Worm (Caenorhabditis elegans): ENCODE data around the gene kin-18.

The kin-18 gene

DNA sequence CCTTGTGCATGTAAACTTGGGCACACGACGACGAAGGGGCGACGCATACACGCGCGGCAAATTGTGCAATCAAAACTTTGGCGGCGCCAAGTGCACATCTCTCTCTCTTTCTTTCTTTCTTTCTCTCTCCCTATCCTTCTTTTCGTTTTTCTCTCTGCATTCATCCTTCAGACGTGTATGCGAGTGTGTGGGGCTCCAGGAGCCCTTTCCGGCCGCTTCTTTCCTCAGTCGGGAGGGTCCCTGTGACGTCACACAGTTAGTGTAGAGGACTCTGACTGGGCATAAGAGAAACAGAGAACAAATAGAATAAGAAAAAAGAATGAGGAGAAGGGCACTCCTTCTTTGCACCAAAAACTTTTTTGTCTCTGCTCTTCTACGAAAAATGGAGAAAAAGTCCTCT lies 19.0 kb downstream of the kin-18 start (continued):
- TF ChIP-seq ceh-63 (GFP tag; optimal IDR thresholded peaks at IDR 0.05) (no peak), irx-1 (tag; optimal IDR thresholded peaks at IDR 0.05) (peak; percentile 57), lin-35 (GFP tag; optimal IDR thresholded peaks at IDR 0.05) (peak in 1 of 2 experiments; percentile 53), lir-3 (tag; optimal IDR thresholded peaks at IDR 0.05; ENCODE audit: poor library complexity) (peak; percentile 2), isw-1 (GFP tag; IDR thresholded peaks at IDR 0.05) (peak; percentile 47; the same call in 1 of the 2 replicates), sox-4 (tag; optimal IDR thresholded peaks at IDR 0.05) (no peak), mep-1 (tag; optimal IDR thresholded peaks at IDR 0.05) (peak; percentile 68), tbx-2 (tag; optimal IDR thresholded peaks at IDR 0.05) (peak; percentile 77), nhr-76 (tag; optimal IDR thresholded peaks at IDR 0.05) (no peak), unc-30 (tag; optimal IDR thresholded peaks at IDR 0.05) (no peak), ztf-4 (tag; optimal IDR thresholded peaks at IDR 0.05) (peak; percentile 65), nhr-28 (tag; optimal IDR thresholded peaks at IDR 0.05) (no peak), nhr-47 (tag; optimal IDR thresholded peaks at IDR 0.05) (peak; percentile 69), mdl-1 (tag; optimal IDR thresholded peaks at IDR 0.05) (peak in 1 of 2 experiments; percentile 57), sup-37 (GFP tag; optimal IDR thresholded peaks at IDR 0.05) (no peak), nhr-90 (tag; optimal IDR thresholded peaks at IDR 0.05; ENCODE audit: poor library complexity) (no peak), fkh-8 (tag; optimal IDR thresholded peaks at IDR 0.05) (peak; percentile 69), mab-9 (GFP tag; IDR thresholded peaks at IDR 0.05) (0 out of 2 replicates have a peak, but pooled peaks have one; percentile 31), unc-62 (GFP tag; optimal IDR thresholded peaks at IDR 0.05) (no peak), sptf-1 (tag; optimal IDR thresholded peaks at IDR 0.05) (no peak), lin-14 (GFP tag; optimal IDR thresholded peaks at IDR 0.05) (peak; percentile 98), ceh-8 (GFP tag; optimal IDR thresholded peaks at IDR 0.05) (peak; percentile 55)

- TF ChIP-seq efl-1 (optimal IDR thresholded peaks at IDR 0.05) (no peak), efl-1 (GFP tag; optimal IDR thresholded peaks at IDR 0.05 in 1 of 2) (peak in 1 of 2 experiments; percentile 22), alr-1 (tag; optimal IDR thresholded peaks at IDR 0.05; ENCODE audit: borderline replicate concordance) (no peak), nhr-85 (tag) (no peak), elt-3 (tag; optimal IDR thresholded peaks at IDR 0.05) (no peak), snu-23 (GFP tag; optimal IDR thresholded peaks at IDR 0.05) (peak; percentile 6), jun-1 (tag; optimal IDR thresholded peaks at IDR 0.05) (no peak), lin-39 (tag; optimal IDR thresholded peaks at IDR 0.05) (no peak), egl-13 (tag; optimal IDR thresholded peaks at IDR 0.05) (no peak), mef-2 (tag; optimal IDR thresholded peaks at IDR 0.05) (no peak), unc-86 (tag; optimal IDR thresholded peaks at IDR 0.05) (no peak), swsn-7 (tag; optimal IDR thresholded peaks at IDR 0.05) (no peak), dsc-1 (tag; optimal IDR thresholded peaks at IDR 0.05) (peak; percentile 18), rnt-1 (tag; optimal IDR thresholded peaks at IDR 0.05) (peak; percentile 50), lin-14 (GFP tag; optimal IDR thresholded peaks at IDR 0.05) (peak; percentile 86), lin-15B (tag; optimal IDR thresholded peaks at IDR 0.05) (no peak), nhr-47 (tag; optimal IDR thresholded peaks at IDR 0.05) (peak; percentile 18), isw-1 (GFP tag; IDR thresholded peaks at IDR 0.05) (no peak), nhr-71 (tag; optimal IDR thresholded peaks at IDR 0.05) (peak; percentile 56), nhr-76 (tag; optimal IDR thresholded peaks at IDR 0.05) (no peak), zip-4 (GFP tag; optimal IDR thresholded peaks at IDR 0.05) (no peak), snpc-4 (tag; optimal IDR thresholded peaks at IDR 0.05) (no peak), pag-3 (tag; optimal IDR thresholded peaks at IDR 0.05; ENCODE audit: borderline replicate concordance, insufficient read depth) (peak; percentile 62), C34B4.2 (tag; optimal IDR thresholded peaks at IDR 0.05) (no peak), mep-1 (tag; optimal IDR thresholded peaks at IDR 0.05) (no peak), nhr-19 (GFP tag; conservative IDR thresholded peaks at IDR 0.05) (peak; percentile 39; the same call in 1 of the 2 replicates), tlp-1 (tag; optimal IDR thresholded peaks at IDR 0.05) (no peak), nhr-237 (tag; optimal IDR thresholded peaks at IDR 0.05) (no peak), sup-37 (GFP tag; optimal IDR thresholded peaks at IDR 0.05) (no peak), mdl-1 (tag; optimal IDR thresholded peaks at IDR 0.05) (no peak), vab-15 (tag; optimal IDR thresholded peaks at IDR 0.05) (no peak), zag-1 (tag; optimal IDR thresholded peaks at IDR 0.05) (no peak), ceh-82 (tag; optimal IDR thresholded peaks at IDR 0.05) (no peak), fkh-8 (tag; optimal IDR thresholded peaks at IDR 0.05) (peak; percentile 11), efl-3 (GFP tag; optimal IDR thresholded peaks at IDR 0.05) (no peak), ceh-88 (GFP tag; IDR thresholded peaks at IDR 0.05) (no peak)
These were observed 20.0 kb downstream of the kin-18 start for ce11 chrIII:6138457-6138856.
